Worm (Caenorhabditis elegans): ENCODE measurements around the gene ges-1.

Gene ges-1

DNA sequence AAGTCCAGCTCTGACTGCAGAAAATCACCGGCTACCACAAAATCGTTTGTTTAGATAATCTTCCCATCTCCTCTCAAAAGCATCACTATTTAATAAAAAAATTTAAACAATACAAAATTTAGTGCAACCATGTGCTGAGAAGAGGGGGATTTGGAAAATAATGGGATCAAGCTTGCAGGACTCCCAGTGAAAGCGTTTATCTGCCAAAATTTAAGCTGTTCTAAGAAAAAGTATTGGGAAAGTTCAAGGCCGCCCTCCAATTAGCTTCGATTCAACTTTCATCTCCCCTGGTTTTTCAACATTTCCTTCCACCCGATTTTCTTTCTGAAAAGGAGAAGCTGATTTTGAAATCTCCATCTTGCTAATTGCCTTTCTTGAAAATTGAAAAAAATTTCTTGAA lies 23.8 kb downstream of the ges-1 start:
- TF ChIP-seq bed-1 (GFP tag; IDR thresholded peaks at IDR 0.05) (no peak), ztf-26 (tag; optimal IDR thresholded peaks at IDR 0.05) (no peak), mcd-1 (GFP tag; IDR thresholded peaks at IDR 0.05) (no peak), gei-17 (GFP tag; optimal IDR thresholded peaks at IDR 0.05) (no peak), efl-1 (GFP tag; optimal IDR thresholded peaks at IDR 0.05) (no peak), madf-8 (GFP tag; conservative IDR thresholded peaks at IDR 0.05) (no peak), rcor-1 (GFP tag; IDR thresholded peaks at IDR 0.05) (no peak), K12H6.12 (tag; optimal IDR thresholded peaks at IDR 0.05) (no peak), attf-3 (GFP tag; conservative IDR thresholded peaks at IDR 0.05) (no peak), hsf-1 (GFP tag; IDR thresholded peaks at IDR 0.05) (no peak), mes-4 (tag; optimal IDR thresholded peaks at IDR 0.05) (no peak)

DNA sequence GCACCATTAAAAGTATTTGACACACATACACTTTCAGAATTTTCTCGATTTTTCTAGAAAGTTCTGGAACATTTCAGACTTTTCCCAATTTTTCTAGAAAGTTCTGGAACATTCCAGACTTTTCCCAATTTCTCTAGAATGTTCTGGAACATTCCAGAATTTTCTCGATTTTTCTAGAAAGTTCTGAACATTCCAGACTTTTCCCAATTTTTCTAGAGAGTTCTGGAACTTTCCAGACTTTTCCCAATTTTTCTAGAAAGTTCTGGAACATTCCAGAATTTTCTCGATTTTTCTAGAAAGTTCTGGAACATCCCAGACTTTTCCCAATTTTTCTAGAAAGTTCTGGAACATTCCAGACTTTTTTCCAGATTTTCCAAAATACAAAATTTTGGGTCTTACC lies 28.5 kb downstream of the ges-1 start:
- TF ChIP-seq hsf-1 (GFP tag; IDR thresholded peaks at IDR 0.05) (peak; percentile 91; the same call in 1 of the 2 replicates), madf-6 (GFP tag; IDR thresholded peaks at IDR 0.05) (0 out of 2 replicates have a peak, but pooled peaks have one; percentile 27)

DNA sequence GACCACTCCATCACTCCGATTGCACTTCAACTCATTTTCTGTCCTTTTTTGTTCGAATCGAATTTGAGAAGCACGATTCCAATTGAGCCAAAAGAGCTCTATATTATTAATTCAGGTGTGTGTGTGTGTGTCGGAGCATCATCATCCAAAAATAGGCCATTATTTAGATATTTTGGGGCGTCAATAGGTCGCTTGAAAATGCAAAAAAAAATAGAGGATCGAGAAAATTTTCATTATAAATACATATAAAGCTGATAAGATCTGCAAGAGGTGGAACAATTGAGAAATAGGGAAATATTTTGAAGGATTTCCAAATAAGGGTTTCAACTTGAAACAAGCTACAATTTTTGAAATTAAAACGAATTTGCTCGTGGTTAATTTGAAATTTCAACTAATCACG lies 39.0 kb downstream of the ges-1 start, which contains the start of gene Y75B7AR.1:
Gene Y75B7AR.1, minus strand, starts transcription at position 101 of the 400 bp plus-strand sequence.
- TF ChIP-seq unc-130 (GFP tag; optimal IDR thresholded peaks at IDR 0.05) (no peak), lag-1 (GFP tag; IDR thresholded peaks at IDR 0.05) (no peak), lir-1 (GFP tag; conservative IDR thresholded peaks at IDR 0.05) (no peak), snpc-3.4 (tag; optimal IDR thresholded peaks at IDR 0.05) (no peak), snpc-1.3 (tag; optimal IDR thresholded peaks at IDR 0.05; ENCODE audit: insufficient read depth) (no peak), T26A5.8 (tag; optimal IDR thresholded peaks at IDR 0.05) (no peak), F23B12.7 (tag; optimal IDR thresholded peaks at IDR 0.05; ENCODE audit: insufficient read depth) (no peak), F55B11.4 (tag; optimal IDR thresholded peaks at IDR 0.05; ENCODE audit: borderline replicate concordance, insufficient read depth) (no peak), B0019.2 (GFP tag; conservative IDR thresholded peaks at IDR 0.05) (no peak), B0336.3 (GFP tag; IDR thresholded peaks at IDR 0.05) (no peak)

DNA sequence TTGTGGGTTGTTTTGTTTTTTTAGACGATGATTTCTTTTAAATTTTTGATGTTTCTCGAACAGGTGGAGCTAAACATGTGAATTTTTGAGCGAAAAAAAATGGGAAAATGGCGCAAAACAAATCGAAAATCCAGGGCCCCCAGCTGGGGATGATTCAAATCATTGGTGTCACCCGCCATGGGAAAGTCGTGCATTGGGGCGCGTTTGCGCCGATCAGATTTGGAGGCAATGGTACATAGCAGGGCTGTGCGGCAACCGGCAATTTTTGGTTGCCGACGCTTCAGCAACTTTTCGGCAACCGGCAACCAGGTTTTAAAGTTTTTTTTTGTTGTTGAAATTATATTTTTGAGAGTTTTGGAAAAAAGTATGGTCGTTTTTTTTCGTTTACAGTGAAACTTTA lies 41.5 kb downstream of the ges-1 start:
- TF ChIP-seq nfya-1 (tag; optimal IDR thresholded peaks at IDR 0.05; ENCODE audit: borderline replicate concordance, insufficient read depth) = no peak
- no peak for TF ChIP-seq ets-4 (GFP tag; optimal IDR thresholded peaks at IDR 0.05)
- TF ChIP-seq F33H1.4 (GFP tag; IDR thresholded peaks at IDR 0.05) = no peak
- TF ChIP-seq mxl-1 (tag; optimal IDR thresholded peaks at IDR 0.05) = no peak
- no peak for TF ChIP-seq attf-6 (GFP tag; IDR thresholded peaks at IDR 0.05)
- TF ChIP-seq fkh-3 (tag; optimal IDR thresholded peaks at IDR 0.05) = no peak
- no peak for TF ChIP-seq xnd-1 (tag; optimal IDR thresholded peaks at IDR 0.05)
- TF ChIP-seq F39B2.1 (GFP tag; IDR thresholded peaks at IDR 0.05) = no peak
- no peak for TF ChIP-seq gei-17 (GFP tag; optimal IDR thresholded peaks at IDR 0.05)
- no peak for TF ChIP-seq efl-1 (GFP tag; optimal IDR thresholded peaks at IDR 0.05)
- no peak for TF ChIP-seq snpc-3.4 (tag; optimal IDR thresholded peaks at IDR 0.05)
- TF ChIP-seq lsy-27 (tag; optimal IDR thresholded peaks at IDR 0.05; ENCODE audit: borderline replicate concordance, insufficient read depth) = no peak
- no peak for TF ChIP-seq let-607 (tag; optimal IDR thresholded peaks at IDR 0.05)
- no peak for TF ChIP-seq sea-2 (GFP tag; IDR thresholded peaks at IDR 0.05)
- no peak for TF ChIP-seq somi-1 (GFP tag; optimal IDR thresholded peaks at IDR 0.05)
- TF ChIP-seq dpl-1 (GFP tag; optimal IDR thresholded peaks at IDR 0.05) = no peak
- TF ChIP-seq atf-7 (tag; optimal IDR thresholded peaks at IDR 0.05) = no peak
- no peak for TF ChIP-seq Y53F4B.3 (GFP tag; IDR thresholded peaks at IDR 0.05)
